Worm (Caenorhabditis elegans): ENCODE measurements around the gene ZK512.2.

ZK512.2 gene

ce11 chrIII:9154766-9155165 is 10.2 kb upstream of the ZK512.2 start, which contains the start of gene irld-34:
irld-34 (plus strand) TSS chrIII:9155066.
- TF ChIP-seq nhr-25 (tag; optimal IDR thresholded peaks at IDR 0.05), result no peak
- TF ChIP-seq elt-3 (tag; optimal IDR thresholded peaks at IDR 0.05), result no peak

ce11 chrIII:9153809-9154208 is 9.2 kb upstream of the ZK512.2 start, which contains the start of gene nhl-1:
nhl-1 (minus strand) TSS chrIII:9153909.
- TF ChIP-seq lin-13 (GFP tag; optimal IDR thresholded peaks at IDR 0.05) (no peak), nhr-129 (tag; optimal IDR thresholded peaks at IDR 0.05) (no peak), nhr-25 (tag; optimal IDR thresholded peaks at IDR 0.05) (no peak), nhr-10 (tag; optimal IDR thresholded peaks at IDR 0.05) (no peak), gmeb-1 (tag; optimal IDR thresholded peaks at IDR 0.05) (no peak), alr-1 (tag; optimal IDR thresholded peaks at IDR 0.05) (no peak), egl-27 (tag; optimal IDR thresholded peaks at IDR 0.05) (no peak)

- TF ChIP-seq lsy-2 (tag; optimal IDR thresholded peaks at IDR 0.05), result peak in 1 of 2 experiments; percentile 20
- TF ChIP-seq nhr-129 (tag; optimal IDR thresholded peaks at IDR 0.05), result peak; percentile 69
- no peak for TF ChIP-seq fos-1 (tag; optimal IDR thresholded peaks at IDR 0.05)
- no peak for TF ChIP-seq unc-62 (GFP tag; optimal IDR thresholded peaks at IDR 0.05)
Measured at ce11 chrIII:9152950-9153349, 8.4 kb upstream of the ZK512.2 start.

- TF ChIP-seq skn-1 (tag; optimal IDR thresholded peaks at IDR 0.05), result no peak
- TF ChIP-seq nhr-6 (tag; optimal IDR thresholded peaks at IDR 0.05), result no peak
- peak; percentile 18 for TF ChIP-seq F13H6.1 (tag; optimal IDR thresholded peaks at IDR 0.05)
- TF ChIP-seq nhr-129 (tag; optimal IDR thresholded peaks at IDR 0.05), result peak; percentile 50
- no peak for TF ChIP-seq ceh-82 (tag; optimal IDR thresholded peaks at IDR 0.05)
- TF ChIP-seq lsy-2 (tag; optimal IDR thresholded peaks at IDR 0.05), result peak in 1 of 2 experiments; percentile 27
- TF ChIP-seq C34F6.9 (tag; optimal IDR thresholded peaks at IDR 0.05), result peak; percentile 54
Measured at ce11 chrIII:9151782-9152181, 7.2 kb upstream of the ZK512.2 start.

ce11 chrIII:9149132-9149531 is 4.5 kb upstream of the ZK512.2 start:
- TF ChIP-seq aly-2 (tag; optimal IDR thresholded peaks at IDR 0.05) (no peak), ztf-11 (tag; optimal IDR thresholded peaks at IDR 0.05) (no peak), nhr-23 (tag; optimal IDR thresholded peaks at IDR 0.05) (no peak), zag-1 (tag; optimal IDR thresholded peaks at IDR 0.05) (no peak)

ce11 chrIII:9145765-9146164 is 1.2 kb upstream of the ZK512.2 start, which contains the start of gene ZK512.8:
ZK512.8 (plus strand) TSS chrIII:9146065.
- TF ChIP-seq nhr-23 (tag; optimal IDR thresholded peaks at IDR 0.05) (no peak), F13H6.1 (tag; optimal IDR thresholded peaks at IDR 0.05) (no peak)

- TF ChIP-seq C34F6.9 (tag; optimal IDR thresholded peaks at IDR 0.05) (peak; percentile 3), lsy-2 (tag; optimal IDR thresholded peaks at IDR 0.05) (peak in 1 of 2 experiments; percentile 5), aly-2 (tag; optimal IDR thresholded peaks at IDR 0.05) (no peak), unc-55 (GFP tag; optimal IDR thresholded peaks at IDR 0.05) (peak; percentile 19)
Measured at ce11 chrIII:9143911-9144310, 683 bp downstream of the ZK512.2 start, which contains the start of gene ZK512.11. ZK512.11 (plus strand) TSS chrIII:9144211.

- no peak for TF ChIP-seq R02D3.7 (tag; optimal IDR thresholded peaks at IDR 0.05)
- no peak for TF ChIP-seq egl-27 (tag; optimal IDR thresholded peaks at IDR 0.05)
- no peak for TF ChIP-seq nhr-11 (tag; optimal IDR thresholded peaks at IDR 0.05)
- TF ChIP-seq ceh-82 (tag; optimal IDR thresholded peaks at IDR 0.05), result no peak
- TF ChIP-seq nhr-6 (tag; optimal IDR thresholded peaks at IDR 0.05), result no peak
- TF ChIP-seq lin-11 (tag; optimal IDR thresholded peaks at IDR 0.05), result no peak
- TF ChIP-seq nhr-23 (tag; optimal IDR thresholded peaks at IDR 0.05), result no peak
- TF ChIP-seq lin-13 (GFP tag; optimal IDR thresholded peaks at IDR 0.05), result no peak
- TF ChIP-seq sma-9 (GFP tag; optimal IDR thresholded peaks at IDR 0.05), result no peak
- TF ChIP-seq sma-9 (tag; optimal IDR thresholded peaks at IDR 0.05), result no peak
- TF ChIP-seq mab-5 (tag; optimal IDR thresholded peaks at IDR 0.05), result no peak
- no peak for TF ChIP-seq blmp-1 (tag; optimal IDR thresholded peaks at IDR 0.05; ENCODE audit: insufficient read depth)
- no peak for TF ChIP-seq aly-2 (tag; optimal IDR thresholded peaks at IDR 0.05)
- TF ChIP-seq ztf-11 (tag; optimal IDR thresholded peaks at IDR 0.05), result no peak
- no peak for TF ChIP-seq ztf-1 (GFP tag; conservative IDR thresholded peaks at IDR 0.05)
- no peak for TF ChIP-seq ama-1 (optimal IDR thresholded peaks at IDR 0.05)
Measured at ce11 chrIII:9138601-9139000, 6.0 kb downstream of the ZK512.2 start, which contains the start of gene ZK512.7. ZK512.7 (minus strand) TSS chrIII:9138701.

Data from whole organism, L2 larva.